Fruit fly (Drosophila melanogaster) whole organism, embryonic: Measurements from ENCODE around the gene oxt.

Experiments used
- Atf6 ChIP-seq: fragments of 200-800 bp; sonication (Bioruptor generic); IDR thresholded peaks from 2 replicates; pipeline ENCODE4 v1.3.6; 2022; ENCODE audit warnings: missing biosample characterization, missing genetic modification characterization
- CG10565 ChIP-seq: fragments of 200-800 bp; sonication (Bioruptor generic); optimal IDR thresholded peaks from 3 replicates; lab custom pipeline; 2016; ENCODE audit warnings: missing biosample characterization, mild to moderate bottlenecking, missing genetic modification characterization
- CG12104 ChIP-seq: fragments of 200-800 bp; sonication (Bioruptor generic); optimal IDR thresholded peaks from 3 replicates; lab custom pipeline; 2016; ENCODE audit warnings: missing biosample characterization, missing genetic modification characterization
- CG12155 ChIP-seq: fragments of 200-800 bp; sonication (Bioruptor generic); optimal IDR thresholded peaks from 3 replicates; lab custom pipeline; 2016; ENCODE audit warnings: missing biosample characterization, missing genetic modification characterization
- CG12219 ChIP-seq: fragments of 200-800 bp; sonication (Bioruptor generic); optimal IDR thresholded peaks from 3 replicates; lab custom pipeline; 2018; ENCODE audit warnings: missing biosample characterization, mild to moderate bottlenecking, missing genetic modification characterization
- CG12391 ChIP-seq: fragments of 200-800 bp; sonication (Bioruptor generic); optimal IDR thresholded peaks from 3 replicates; lab custom pipeline; 2018; ENCODE audit warnings: missing biosample characterization, mild to moderate bottlenecking, missing genetic modification characterization, moderate library complexity
- CG16813 ChIP-seq: fragments of 200-800 bp; sonication (Bioruptor generic); IDR thresholded peaks from 3 replicates; pipeline ENCODE4 v1.3.6; 2022; ENCODE audit warnings: missing biosample characterization, missing genetic modification characterization; ENCODE audit not compliant: partially characterized antibody
- CG17186 ChIP-seq: fragments of 200-800 bp; sonication (Bioruptor generic); optimal IDR thresholded peaks from 3 replicates; lab custom pipeline; 2017; ENCODE audit warnings: missing biosample characterization, missing genetic modification reagents, missing genetic modification characterization
- CG18599 ChIP-seq: fragments of 200-800 bp; sonication (Bioruptor generic); optimal IDR thresholded peaks from 3 replicates; lab custom pipeline; 2017; ENCODE audit warnings: missing biosample characterization, missing genetic modification characterization, mild to moderate bottlenecking, moderate library complexity, missing genetic modification reagents
- CG2129 ChIP-seq: fragments of 200-800 bp; sonication (Bioruptor generic); IDR thresholded peaks from 2 replicates; pipeline ENCODE4 v1.3.6; 2022; ENCODE audit warnings: missing biosample characterization, missing genetic modification characterization; ENCODE audit not compliant: partially characterized antibody
- CG31365 ChIP-seq: fragments of 200-800 bp; sonication (Bioruptor generic); optimal IDR thresholded peaks from 2 replicates; lab custom pipeline; 2018; ENCODE audit warnings: missing biosample characterization, mild to moderate bottlenecking, missing genetic modification characterization
- CG33213 ChIP-seq: fragments of 200-800 bp; sonication (Bioruptor generic); optimal IDR thresholded peaks from 3 replicates; lab custom pipeline; 2016; ENCODE audit warnings: missing biosample characterization, missing genetic modification characterization
- CG34422 ChIP-seq: fragments of 200-800 bp; sonication (Bioruptor generic); IDR thresholded peaks from 3 replicates; pipeline ENCODE4 v1.3.6; 2022; ENCODE audit warnings: missing biosample characterization, missing genetic modification characterization
- CG3838 ChIP-seq: fragments of 200-800 bp; sonication (Bioruptor generic); optimal IDR thresholded peaks from 3 replicates; lab custom pipeline; 2016; ENCODE audit warnings: missing biosample characterization, missing genetic modification characterization
- CG3995 ChIP-seq: fragments of 200-800 bp; sonication (Bioruptor generic); optimal IDR thresholded peaks from 3 replicates; lab custom pipeline; 2016; ENCODE audit warnings: missing biosample characterization, missing genetic modification characterization
- CG4404 ChIP-seq: fragments of 200-800 bp; sonication (Bioruptor generic); IDR thresholded peaks from 2 replicates; pipeline ENCODE4 v1.3.6; 2022; ENCODE audit warnings: missing biosample characterization, missing genetic modification characterization
- CG4730 ChIP-seq: fragments of 200-800 bp; sonication (Bioruptor generic); IDR thresholded peaks from 2 replicates; pipeline ENCODE4 v1.3.6; 2022; ENCODE audit warnings: missing biosample characterization, missing genetic modification characterization
- CG7786 ChIP-seq: fragments of 200-800 bp; sonication (Bioruptor generic); optimal IDR thresholded peaks from 2 replicates; lab custom pipeline; 2016; ENCODE audit warnings: missing biosample characterization, missing genetic modification characterization
- CG7839 ChIP-seq: fragments of 200-800 bp; sonication (Bioruptor generic); optimal IDR thresholded peaks from 3 replicates; lab custom pipeline; 2018; ENCODE audit warnings: missing biosample characterization, mild to moderate bottlenecking, missing genetic modification characterization, moderate library complexity
- CG8478 ChIP-seq: fragments of >200 bp; optimal IDR thresholded peaks from 2 replicates; lab custom pipeline; 2018
- CG8924 ChIP-seq: fragments of 200-800 bp; optimal IDR thresholded peaks from 3 replicates; lab custom pipeline; 2019; ENCODE audit warnings: missing biosample characterization, mild to moderate bottlenecking, missing genetic modification characterization, moderate library complexity
- CkIIα-i1 ChIP-seq: fragments of 200-800 bp; sonication (Bioruptor generic); IDR thresholded peaks from 2 replicates; pipeline ENCODE4 v1.3.6; 2022; ENCODE audit warnings: missing biosample characterization, missing genetic modification characterization
- Elba2 ChIP-seq: fragments of 200-800 bp; sonication (Bioruptor generic); optimal IDR thresholded peaks from 3 replicates; lab custom pipeline; 2016; ENCODE audit warnings: missing biosample characterization, missing genetic modification characterization
- H15 ChIP-seq: fragments of 200-800 bp; sonication (Bioruptor generic); IDR thresholded peaks from 3 replicates; pipeline ENCODE4 v1.3.6; 2022; ENCODE audit warnings: missing biosample characterization, missing genetic modification characterization
- Hr78 ChIP-seq, 2 experiments: fragments of 200-800 bp in 1 of 2; fragments of >200 bp in 1 of 2; sonication (Bioruptor generic) in 1 of 2; optimal IDR thresholded peaks; 2 replicates each; lab custom pipeline; 2017 to 2019; ENCODE audit warnings: missing biosample characterization in 2 of 2, missing genetic modification characterization in 2 of 2, mild to moderate bottlenecking in 1 of 2, moderate library complexity in 1 of 2
- Myb ChIP-seq: fragments of 200-800 bp; sonication (Bioruptor generic); optimal IDR thresholded peaks from 2 replicates; lab custom pipeline; 2016; ENCODE audit warnings: missing biosample characterization, missing genetic modification characterization
- Neu2 ChIP-seq: fragments of 200-800 bp; sonication (Bioruptor generic); optimal IDR thresholded peaks from 3 replicates; lab custom pipeline; 2016; ENCODE audit warnings: missing biosample characterization, missing genetic modification characterization, borderline replicate concordance
- Opbp ChIP-seq: fragments of 200-800 bp; sonication (Bioruptor generic); IDR thresholded peaks from 3 replicates; pipeline ENCODE4 v1.3.6; 2022; ENCODE audit warnings: missing biosample characterization, missing genetic modification characterization; ENCODE audit not compliant: partially characterized antibody
- Sry-β ChIP-seq: fragments of 200-800 bp; sonication (Bioruptor generic); optimal IDR thresholded peaks from 2 replicates; lab custom pipeline; 2018; ENCODE audit warnings: missing biosample characterization, mild to moderate bottlenecking, missing genetic modification characterization, moderate library complexity
- Tbp ChIP-seq: fragments of >200 bp; optimal IDR thresholded peaks from 2 replicates; lab custom pipeline; 2018; ENCODE audit warnings: missing biosample characterization, missing genetic modification characterization
- ap ChIP-seq: fragments of 200-800 bp; sonication (Bioruptor generic); IDR thresholded peaks from 2 replicates; pipeline ENCODE4 v1.3.6; 2022; ENCODE audit warnings: missing biosample characterization, missing genetic modification characterization
- bab2 ChIP-seq: fragments of 200-800 bp; sonication (Bioruptor generic); optimal IDR thresholded peaks from 2 replicates; lab custom pipeline; 2016; ENCODE audit warnings: missing biosample characterization, missing genetic modification characterization
- br ChIP-seq: fragments of >200 bp; optimal IDR thresholded peaks from 2 replicates; lab custom pipeline; 2017
- dati ChIP-seq: fragments of 200-800 bp; sonication (Bioruptor generic); IDR thresholded peaks from 2 replicates; pipeline ENCODE4 v1.3.6; 2022; ENCODE audit warnings: missing biosample characterization, missing genetic modification characterization
- esg ChIP-seq: fragments of 200-800 bp; sonication (Bioruptor generic); conservative IDR thresholded peaks from 2 replicates; pipeline ENCODE4 v1.3.6; 2022; ENCODE audit warnings: missing biosample characterization, missing genetic modification characterization
- gt ChIP-seq: fragments of 200-800 bp; sonication (Bioruptor generic); IDR thresholded peaks from 2 replicates; pipeline ENCODE4 v1.3.6; 2022; ENCODE audit warnings: missing biosample characterization, missing genetic modification characterization
- h ChIP-seq: fragments of >200 bp; optimal IDR thresholded peaks from 2 replicates; lab custom pipeline; 2017
- hb ChIP-seq: fragments of 200-800 bp; sonication (Bioruptor generic); IDR thresholded peaks from 3 replicates; pipeline ENCODE4 v1.3.6; 2022; ENCODE audit warnings: missing biosample characterization, missing genetic modification characterization; ENCODE audit not compliant: partially characterized antibody
- jing ChIP-seq: fragments of 200-800 bp; sonication (Bioruptor generic); optimal IDR thresholded peaks from 2 replicates; lab custom pipeline; 2018; ENCODE audit warnings: missing biosample characterization, mild to moderate bottlenecking, missing genetic modification characterization
- kah ChIP-seq: fragments of 200-800 bp; sonication (Bioruptor generic); optimal IDR thresholded peaks from 2 replicates; lab custom pipeline; 2018; ENCODE audit warnings: missing biosample characterization, mild to moderate bottlenecking, missing genetic modification characterization
- kay ChIP-seq: fragments of 200-800 bp; sonication (Bioruptor generic); optimal IDR thresholded peaks from 2 replicates; lab custom pipeline; 2016; ENCODE audit warnings: missing biosample characterization, missing genetic modification characterization
- ken ChIP-seq: fragments of 200-800 bp; sonication (Bioruptor generic); IDR thresholded peaks from 3 replicates; pipeline ENCODE4 v1.3.6; 2022; ENCODE audit warnings: missing biosample characterization, missing genetic modification characterization
- luna ChIP-seq: fragments of 200-800 bp; sonication (Bioruptor generic); optimal IDR thresholded peaks from 2 replicates; lab custom pipeline; 2016; ENCODE audit warnings: missing biosample characterization, missing genetic modification characterization
- nmo ChIP-seq: fragments of 200-800 bp; sonication (Bioruptor generic); optimal IDR thresholded peaks from 2 replicates; lab custom pipeline; 2018; ENCODE audit warnings: missing biosample characterization, mild to moderate bottlenecking, missing genetic modification characterization, moderate library complexity
- ro ChIP-seq: fragments of 200-800 bp; sonication (Bioruptor generic); IDR thresholded peaks from 2 replicates; pipeline ENCODE4 v1.3.6; 2022; ENCODE audit warnings: missing biosample characterization, missing genetic modification characterization
- sens ChIP-seq: fragments of 200-800 bp; sonication (Bioruptor generic); peaks from one replicate; lab custom pipeline; 2016; ENCODE audit warnings: missing biosample characterization, missing genetic modification characterization
- seq ChIP-seq: fragments of 200-800 bp; sonication (Bioruptor generic); IDR thresholded peaks from 2 replicates; pipeline ENCODE4 v1.3.6; 2022; ENCODE audit warnings: missing biosample characterization, missing genetic modification characterization
- shn ChIP-seq: fragments of 200-800 bp; sonication (Bioruptor generic); optimal IDR thresholded peaks from 3 replicates; lab custom pipeline; 2016; ENCODE audit warnings: missing biosample characterization, missing genetic modification characterization
- stc ChIP-seq: fragments of 200-800 bp; sonication (Bioruptor generic); IDR thresholded peaks from 2 replicates; pipeline ENCODE4 v1.3.6; 2022; ENCODE audit warnings: missing biosample characterization, missing genetic modification characterization
- toy ChIP-seq: fragments of 200-800 bp; sonication (Bioruptor generic); IDR thresholded peaks from 2 replicates; pipeline ENCODE4 v1.3.6; 2022; ENCODE audit warnings: missing biosample characterization, missing genetic modification characterization
- vvl ChIP-seq: fragments of 200-800 bp; sonication (Bioruptor generic); IDR thresholded peaks from 2 replicates; pipeline ENCODE4 v1.3.6; 2022; ENCODE audit warnings: missing biosample characterization, missing genetic modification characterization
- z ChIP-seq: fragments of 200-800 bp; sonication (Bioruptor generic); IDR thresholded peaks from 3 replicates; pipeline ENCODE4 v1.3.6; 2022; ENCODE audit warnings: missing biosample characterization, missing genetic modification characterization

oxt gene

DNA sequence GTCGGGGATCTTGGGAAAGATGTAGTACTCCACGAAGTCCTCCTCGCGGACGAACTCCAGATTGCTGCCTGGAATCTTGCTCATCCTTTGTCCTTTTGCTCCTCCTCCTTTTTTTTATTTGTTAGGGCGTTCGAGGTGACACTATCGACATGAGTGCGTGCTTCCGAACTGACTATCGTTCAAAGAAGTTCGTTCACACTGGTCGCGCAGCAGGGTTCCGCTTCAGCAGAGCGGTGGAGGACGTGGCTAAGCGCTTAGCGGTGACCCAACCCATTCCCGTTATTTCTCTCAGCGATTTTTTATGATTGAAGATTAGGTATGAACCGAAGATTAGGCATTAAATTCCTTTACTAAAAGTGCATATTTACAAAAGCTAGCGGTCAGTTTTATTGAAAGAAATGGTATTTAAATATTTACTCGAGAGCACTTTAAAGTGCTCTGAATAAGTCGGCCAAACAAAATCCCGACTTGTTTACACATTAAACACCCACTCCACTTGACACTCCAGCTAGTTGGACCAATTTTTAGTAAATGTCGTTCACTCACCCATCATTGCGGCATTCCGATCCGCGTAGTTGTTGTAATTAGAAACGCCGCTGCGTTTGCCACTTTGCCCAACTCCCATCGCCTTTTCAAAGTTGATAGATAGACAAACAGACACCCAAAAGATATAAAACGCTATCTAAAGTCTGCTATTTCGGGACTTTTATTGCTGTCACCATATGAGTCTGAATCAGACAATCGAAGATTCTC, 3.4 kb upstream of the oxt start, which contains the start of the genes ecd and CG13806 (continued):
- peak; percentile 62 for TF ChIP-seq vvl
- no peak for TF ChIP-seq CG4404 (GFP tag; lab: Robert Waterston, UW)
- no peak for TF ChIP-seq shn (GFP tag; lab: Kevin White, UChicago)
- peak; percentile 80 for TF ChIP-seq CG17186 (GFP tag; lab: Kevin White, UChicago)
- no peak for TF ChIP-seq CG18599 (GFP tag; lab: Kevin White, UChicago)
- TF ChIP-seq Atf6 (GFP tag; lab: Robert Waterston, UW) = no peak
- no peak for TF ChIP-seq ro (GFP tag; lab: Robert Waterston, UW)
- TF ChIP-seq Sry-β (GFP tag; lab: Kevin White, UChicago) = no peak
- TF ChIP-seq H15 (GFP tag; lab: Robert Waterston, UW) = no peak
- TF ChIP-seq toy = no peak
- TF ChIP-seq z = no peak
- no peak for TF ChIP-seq CG3838
- TF ChIP-seq CG16813 (GFP tag; lab: Robert Waterston, UW) = peak; percentile 96
- TF ChIP-seq CG8478 (lab: Kevin White, UChicago) = no peak
- peak; percentile 40 for TF ChIP-seq CG7839 (tag; lab: Kevin White, UChicago)
- peak; percentile 14 for TF ChIP-seq CG31365 (tag; lab: Kevin White, UChicago)
- TF ChIP-seq nmo (GFP tag; lab: Kevin White, UChicago) = peak; percentile 82
- TF ChIP-seq CG7786 (GFP tag; lab: Kevin White, UChicago) = peak; percentile 46
- no peak for TF ChIP-seq Neu2 (GFP tag; lab: Kevin White, UChicago)
- TF ChIP-seq Opbp (GFP tag; lab: Robert Waterston, UW) = peak; percentile 98
- TF ChIP-seq dati (GFP tag; lab: Robert Waterston, UW) = no peak
- TF ChIP-seq CG2129 (GFP tag; lab: Robert Waterston, UW) = peak; percentile 76
- TF ChIP-seq seq = no peak
- peak; percentile 55 for TF ChIP-seq CG3995 (GFP tag; lab: Kevin White, UChicago)
- TF ChIP-seq ken (GFP tag; lab: Robert Waterston, UW) = peak; percentile 67
- TF ChIP-seq stc (GFP tag; lab: Robert Waterston, UW) = no peak
- no peak for TF ChIP-seq CG10565 (GFP tag; lab: Kevin White, UChicago)
- peak; percentile 89 for TF ChIP-seq hb (GFP tag; lab: Robert Waterston, UW)
- peak in 1 of 2 experiments; percentile 1 for TF ChIP-seq Hr78 (GFP tag; optimal IDR thresholded peaks at IDR 0.05; lab: Kevin White, UChicago)
- no peak for TF ChIP-seq ap (GFP tag; lab: Robert Waterston, UW)
- no peak for TF ChIP-seq jing
- no peak for TF ChIP-seq CG12219
- TF ChIP-seq esg = no peak
- TF ChIP-seq Elba2 = no peak
- TF ChIP-seq CG4730 = no peak
- TF ChIP-seq h (lab: Kevin White, UChicago) = no peak
- TF ChIP-seq CG12104 (GFP tag; lab: Kevin White, UChicago) = no peak
- TF ChIP-seq kay (GFP tag; lab: Kevin White, UChicago) = no peak
- TF ChIP-seq br (lab: Kevin White, UChicago) = no peak
- TF ChIP-seq CG8924 (tag; lab: Kevin White, UChicago) = no peak
- TF ChIP-seq luna (GFP tag; lab: Kevin White, UChicago) = peak; percentile 37
- TF ChIP-seq CkIIα-i1 (GFP tag; lab: Robert Waterston, UW) = no peak
- TF ChIP-seq Myb (GFP tag; lab: Kevin White, UChicago) = peak; percentile 70
- peak; percentile 78 for TF ChIP-seq sens (GFP tag; lab: Kevin White, UChicago)
- peak; percentile 10 for TF ChIP-seq bab2 (GFP tag; lab: Kevin White, UChicago)
- TF ChIP-seq CG34422 = peak; percentile 45; the same call in 2 of the 3 replicates
- peak; percentile 42 for TF ChIP-seq CG12155 (GFP tag; lab: Kevin White, UChicago)
- TF ChIP-seq CG12391 (tag; lab: Kevin White, UChicago) = peak; percentile 35
- peak; percentile 83 for TF ChIP-seq CG33213 (GFP tag; lab: Kevin White, UChicago)
- no peak for TF ChIP-seq Tbp (GFP tag; lab: Kevin White, UChicago)
- no peak for TF ChIP-seq kah
- TF ChIP-seq gt (GFP tag; lab: Robert Waterston, UW) = no peak
